Worm (Caenorhabditis elegans) whole organism, young adult: Measurements from ENCODE around the gene srx-68.

Experiments
- F10E7.11 ChIP-seq: sonication (generic microtip); optimal IDR thresholded peaks from 2 replicates; lab custom pipeline; 2017; ENCODE audit warnings: mild to moderate bottlenecking, missing genetic modification characterization, moderate library complexity, missing compliant biosample characterization
- F23B12.7 ChIP-seq: sonication (generic microtip); optimal IDR thresholded peaks from 2 replicates; lab custom pipeline; 2017; ENCODE audit warnings: missing genetic modification characterization, mild to moderate bottlenecking, missing compliant biosample characterization, antibody characterized with exemption, moderate library complexity; ENCODE audit not compliant: insufficient read depth
- F55B11.4 ChIP-seq: sonication (generic microtip); optimal IDR thresholded peaks from 2 replicates; lab custom pipeline; 2016; ENCODE audit warnings: missing compliant biosample characterization, missing genetic modification characterization, borderline replicate concordance; ENCODE audit not compliant: insufficient read depth
- Y53G8AR.9 ChIP-seq: fragments of 200-800 bp; sonication (Bioruptor generic); conservative IDR thresholded peaks from 2 replicates; pipeline ENCODE4 v1.3.6; 2022; ENCODE audit warnings: missing genetic modification reagents, missing genetic modification characterization, missing compliant biosample characterization
- nfyb-1 ChIP-seq: fragments of 200-800 bp; sonication (Bioruptor generic); IDR thresholded peaks from 2 replicates; pipeline ENCODE4 v1.3.6; 2022; ENCODE audit warnings: missing genetic modification reagents, missing genetic modification characterization, missing compliant biosample characterization

- TF ChIP-seq F55B11.4: no peak
- no peak for TF ChIP-seq Y53G8AR.9 (GFP tag; lab: Robert Waterston, UW)
- TF ChIP-seq F10E7.11: no peak
- no peak for TF ChIP-seq nfyb-1
- TF ChIP-seq F23B12.7 (tag; lab: Kevin White, UChicago): no peak
Measured at ce11 chrV:3963715-3964114, 51.1 kb downstream of the srx-68 start, which contains the start of gene cyp-34A7.
